Worm (Caenorhabditis elegans) whole organism, young adult: ENCODE measurements around the gene chd-3.

Experiments used
- attf-3 ChIP-seq: fragments of 200-800 bp; sonication (Bioruptor generic); conservative IDR thresholded peaks from 2 replicates; pipeline ENCODE4 v1.3.6; 2022; ENCODE audit warnings: missing genetic modification reagents, missing genetic modification characterization, missing compliant biosample characterization
- madf-6 ChIP-seq: fragments of 200-800 bp; sonication (Bioruptor generic); IDR thresholded peaks from 2 replicates; pipeline ENCODE4 v1.3.6; 2022; ENCODE audit warnings: missing genetic modification reagents, missing genetic modification characterization, missing compliant biosample characterization

DNA sequence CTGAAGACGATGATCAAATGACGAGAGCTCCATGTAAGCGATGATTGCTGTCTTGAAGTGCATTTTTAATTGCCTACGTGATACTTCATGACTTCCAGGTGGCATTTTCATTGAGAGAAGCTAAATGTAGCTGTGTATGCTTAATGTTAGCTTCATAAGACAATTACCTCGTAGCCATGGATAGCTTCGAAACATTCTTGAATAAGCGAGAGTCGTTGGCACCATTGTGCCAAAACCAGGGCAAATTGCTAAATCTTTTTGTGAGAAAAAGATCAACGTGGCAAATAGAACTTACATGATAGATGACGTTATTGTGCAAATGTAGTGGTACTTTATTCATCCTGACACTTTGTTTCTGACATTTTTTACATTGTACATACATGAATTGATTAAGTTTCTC is 10.9 kb upstream of the chd-3 start:
- no peak for TF ChIP-seq attf-3
- TF ChIP-seq madf-6 (GFP tag; lab: Robert Waterston, UW): no peak
